Fruit fly (Drosophila melanogaster) whole organism, pupa: Measurements from ENCODE around the gene Tsp29Fb.

ENCODE experiments used
- CG10348 ChIP-seq: fragments of 200-800 bp; sonication (Bioruptor generic); IDR thresholded peaks from 2 replicates; pipeline ENCODE4 v1.3.6; 2022; ENCODE audit warnings: missing biosample characterization, missing genetic modification characterization
- CG12605 ChIP-seq: fragments of 200-800 bp; sonication (Bioruptor generic); IDR thresholded peaks from 2 replicates; pipeline ENCODE4 v1.3.6; 2022; ENCODE audit warnings: missing biosample characterization, missing genetic modification characterization
- CG13204 ChIP-seq: fragments of 200-800 bp; sonication (Bioruptor generic); optimal IDR thresholded peaks from 2 replicates; lab custom pipeline; 2018; ENCODE audit warnings: missing biosample characterization, mild to moderate bottlenecking, missing genetic modification characterization, moderate library complexity
- CG14655 ChIP-seq: fragments of 200-800 bp; sonication (Bioruptor generic); optimal IDR thresholded peaks from 3 replicates; lab custom pipeline; 2017; ENCODE audit warnings: mild to moderate bottlenecking, missing biosample characterization, missing genetic modification reagents, missing genetic modification characterization
- CG15710 ChIP-seq: fragments of 200-800 bp; sonication (Bioruptor generic); optimal IDR thresholded peaks from 2 replicates; lab custom pipeline; 2018; ENCODE audit warnings: missing biosample characterization, mild to moderate bottlenecking, missing genetic modification characterization, moderate library complexity
- CG17806 ChIP-seq: fragments of 200-800 bp; sonication (Bioruptor generic); optimal IDR thresholded peaks from 2 replicates; lab custom pipeline; 2018; ENCODE audit warnings: missing biosample characterization, mild to moderate bottlenecking, missing genetic modification characterization, moderate library complexity
- CG32121 ChIP-seq: fragments of 200-800 bp; sonication (Bioruptor generic); IDR thresholded peaks from 2 replicates; pipeline ENCODE4 v1.3.6; 2022; ENCODE audit warnings: missing biosample characterization, missing genetic modification characterization
- CG34367 ChIP-seq: fragments of 200-800 bp; sonication (Bioruptor generic); optimal IDR thresholded peaks from 2 replicates; lab custom pipeline; 2018; ENCODE audit warnings: missing biosample characterization, mild to moderate bottlenecking, missing genetic modification characterization
- CG4496 ChIP-seq: fragments of 200-800 bp; sonication (Bioruptor generic); IDR thresholded peaks from 3 replicates; pipeline ENCODE4 v1.3.6; 2022; ENCODE audit warnings: missing biosample characterization, missing genetic modification characterization
- CG8159 ChIP-seq: fragments of 200-800 bp; sonication (Bioruptor generic); optimal IDR thresholded peaks from 3 replicates; lab custom pipeline; 2018; ENCODE audit warnings: missing biosample characterization, mild to moderate bottlenecking, missing genetic modification characterization, moderate library complexity
- CG8301 ChIP-seq: fragments of 200-800 bp; sonication (Bioruptor generic); optimal IDR thresholded peaks from 2 replicates; lab custom pipeline; 2018; ENCODE audit warnings: missing biosample characterization, mild to moderate bottlenecking, missing genetic modification characterization
- CG9948 ChIP-seq: fragments of 200-800 bp; sonication (Bioruptor generic); optimal IDR thresholded peaks from 2 replicates; lab custom pipeline; 2018; ENCODE audit warnings: missing biosample characterization, mild to moderate bottlenecking, missing genetic modification characterization, moderate library complexity
- D1 ChIP-seq: fragments of 200-800 bp; sonication (Bioruptor generic); optimal IDR thresholded peaks from 2 replicates; lab custom pipeline; 2018; ENCODE audit warnings: missing biosample characterization, mild to moderate bottlenecking, missing genetic modification characterization, moderate library complexity
- EcR ChIP-seq: fragments of 200-800 bp; sonication (Bioruptor generic); optimal IDR thresholded peaks from 3 replicates; lab custom pipeline; 2019; ENCODE audit warnings: missing biosample characterization, missing genetic modification characterization, mild to moderate bottlenecking, moderate library complexity, missing genetic modification reagents
- Ets98B ChIP-seq: fragments of 200-800 bp; sonication (Bioruptor generic); IDR thresholded peaks from 2 replicates; pipeline ENCODE4 v1.3.6; 2022; ENCODE audit warnings: missing biosample characterization, missing genetic modification characterization
- Pif1A ChIP-seq: fragments of 200-800 bp; sonication (Bioruptor generic); optimal IDR thresholded peaks from 3 replicates; lab custom pipeline; 2016; ENCODE audit warnings: missing biosample characterization, missing genetic modification characterization
- Pif1B ChIP-seq: fragments of 200-800 bp; sonication (Bioruptor generic); optimal IDR thresholded peaks from 3 replicates; lab custom pipeline; 2016; ENCODE audit warnings: missing biosample characterization, missing genetic modification characterization
- Snoo ChIP-seq: fragments of 200-800 bp; sonication (Bioruptor generic); optimal IDR thresholded peaks from 3 replicates; lab custom pipeline; 2017; ENCODE audit warnings: missing biosample characterization, mild to moderate bottlenecking, missing genetic modification characterization, inconsistent platforms
- fd96Ca ChIP-seq: fragments of 200-800 bp; sonication (Bioruptor generic); IDR thresholded peaks from 3 replicates; pipeline ENCODE4 v1.3.6; 2022; ENCODE audit warnings: missing biosample characterization, missing genetic modification characterization
- gl ChIP-seq: fragments of 200-800 bp; sonication (Bioruptor generic); optimal IDR thresholded peaks from 2 replicates; lab custom pipeline; 2018; ENCODE audit warnings: missing biosample characterization, mild to moderate bottlenecking, missing genetic modification characterization
- rn ChIP-seq: fragments of 200-800 bp; sonication (Bioruptor generic); IDR thresholded peaks from 2 replicates; pipeline ENCODE4 v1.3.6; 2022; ENCODE audit warnings: missing biosample characterization, missing genetic modification characterization

Gene Tsp29Fb

dm6 chr2L:8955597-8956335, 18.6 kb downstream of the Tsp29Fb start:
- TF ChIP-seq CG14655 (GFP tag; lab: Kevin White, UChicago), result no peak
- TF ChIP-seq fd96Ca (GFP tag; lab: Robert Waterston, UW), result no peak
- TF ChIP-seq rn, result no peak
- no peak for TF ChIP-seq gl (tag; lab: Kevin White, UChicago)
- no peak for TF ChIP-seq CG17806 (tag; lab: Kevin White, UChicago)
- TF ChIP-seq CG9948 (tag; lab: Kevin White, UChicago), result no peak
- TF ChIP-seq Pif1A (GFP tag; lab: Kevin White, UChicago), result no peak
- no peak for TF ChIP-seq CG32121 (GFP tag; lab: Robert Waterston, UW)
- no peak for TF ChIP-seq CG8159 (tag; lab: Kevin White, UChicago)
- no peak for TF ChIP-seq CG34367
- no peak for TF ChIP-seq CG8301 (tag; lab: Kevin White, UChicago)
- TF ChIP-seq CG4496 (GFP tag; lab: Robert Waterston, UW), result no peak
- TF ChIP-seq Snoo, result no peak
- no peak for TF ChIP-seq Ets98B (GFP tag; lab: Robert Waterston, UW)
- TF ChIP-seq D1 (tag; lab: Kevin White, UChicago), result no peak
- TF ChIP-seq, all 21 proteins: peak for 0

dm6 chr2L:8956336-8956726, 19.1 kb downstream of the Tsp29Fb start:
- TF ChIP-seq CG10348 (no peak), D1 (tag; lab: Kevin White, UChicago) (no peak), Pif1A (GFP tag; lab: Kevin White, UChicago) (no peak), Snoo (no peak), EcR (GFP tag; lab: Kevin White, UChicago) (no peak), CG15710 (tag; lab: Kevin White, UChicago) (no peak), CG17806 (tag; lab: Kevin White, UChicago) (no peak), CG8159 (tag; lab: Kevin White, UChicago) (no peak), CG9948 (tag; lab: Kevin White, UChicago) (no peak), Pif1B (no peak), gl (tag; lab: Kevin White, UChicago) (no peak), Ets98B (GFP tag; lab: Robert Waterston, UW) (no peak), CG34367 (no peak), rn (no peak), fd96Ca (GFP tag; lab: Robert Waterston, UW) (no peak), CG4496 (GFP tag; lab: Robert Waterston, UW) (no peak), CG13204 (GFP tag; lab: Kevin White, UChicago) (no peak)

dm6 chr2L:8957152-8957551, 20.0 kb downstream of the Tsp29Fb start:
- TF ChIP-seq CG12605 (no peak), CG8159 (tag; lab: Kevin White, UChicago) (no peak), CG15710 (tag; lab: Kevin White, UChicago) (no peak), CG4496 (GFP tag; lab: Robert Waterston, UW) (no peak), Pif1B (no peak), CG9948 (tag; lab: Kevin White, UChicago) (no peak), EcR (GFP tag; lab: Kevin White, UChicago) (no peak)

- TF ChIP-seq rn (peak; percentile 93), CG17806 (tag; lab: Kevin White, UChicago) (peak; percentile 85), CG34367 (peak; percentile 74), CG8301 (tag; lab: Kevin White, UChicago) (peak; percentile 86), CG8159 (tag; lab: Kevin White, UChicago) (peak; percentile 85), Ets98B (GFP tag; lab: Robert Waterston, UW) (peak; percentile 95), CG32121 (GFP tag; lab: Robert Waterston, UW) (peak; percentile 97), CG10348 (peak; percentile 84), EcR (GFP tag; lab: Kevin White, UChicago) (no peak), CG15710 (tag; lab: Kevin White, UChicago) (peak; percentile 81), fd96Ca (GFP tag; lab: Robert Waterston, UW) (peak; percentile 65; the same call in 1 of the 3 replicates), CG13204 (GFP tag; lab: Kevin White, UChicago) (no peak), D1 (tag; lab: Kevin White, UChicago) (peak; percentile 75), Pif1B (peak; percentile 68), CG14655 (GFP tag; lab: Kevin White, UChicago) (peak; percentile 86), Snoo (peak; percentile 88), CG12605 (peak; percentile 96), CG4496 (GFP tag; lab: Robert Waterston, UW) (peak; percentile 97), Pif1A (GFP tag; lab: Kevin White, UChicago) (peak; percentile 86), CG9948 (tag; lab: Kevin White, UChicago) (peak; percentile 82), gl (tag; lab: Kevin White, UChicago) (peak; percentile 46)
These were observed 20.9 kb downstream of the Tsp29Fb start for dm6 chr2L:8958046-8958497.

dm6 chr2L:8959001-8959461, 21.8 kb downstream of the Tsp29Fb start, which contains the start of gene CG31886:
Gene CG31886, minus strand, starts transcription at chr2L:8959051.
- TF ChIP-seq D1 (tag; lab: Kevin White, UChicago) (no peak), CG9948 (tag; lab: Kevin White, UChicago) (no peak), EcR (GFP tag; lab: Kevin White, UChicago) (no peak), Snoo (no peak), CG32121 (GFP tag; lab: Robert Waterston, UW) (no peak; the same call in none of the 2 replicates), CG14655 (GFP tag; lab: Kevin White, UChicago) (peak; percentile 72), CG17806 (tag; lab: Kevin White, UChicago) (no peak), CG8301 (tag; lab: Kevin White, UChicago) (no peak), Pif1B (peak; percentile 27), Pif1A (GFP tag; lab: Kevin White, UChicago) (peak; percentile 35), fd96Ca (GFP tag; lab: Robert Waterston, UW) (peak; percentile 72), CG10348 (no peak), rn (no peak), CG13204 (GFP tag; lab: Kevin White, UChicago) (no peak), CG4496 (GFP tag; lab: Robert Waterston, UW) (no peak)
